Worm (Caenorhabditis elegans) whole organism, L4/young adult: Measurements from ENCODE around the gene clc-13.

Experiments used
- W03F9.2 ChIP-seq: fragments of 150-350 bp; optimal IDR thresholded peaks from 2 replicates; lab custom pipeline; 2014; ENCODE audit warnings: missing biosample characterization, missing genetic modification characterization
- dao-5 ChIP-seq: sonication (generic microtip); optimal IDR thresholded peaks from 2 replicates; lab custom pipeline; 2016; ENCODE audit warnings: missing genotype, missing genetic modification characterization, moderate library complexity, missing compliant biosample characterization

ce11 chrV:17022613-17023322 lies 8.6 kb downstream of the clc-13 start, which contains the start of the genes F49H6.8 and F49H6.5:
- TF ChIP-seq W03F9.2 (tag; lab: Kevin White, UChicago) = no peak
- no peak for TF ChIP-seq dao-5 (tag; lab: Kevin White, UChicago)
